Worm (Caenorhabditis elegans) whole organism, L4/young adult: Measurements from ENCODE around the gene phf-15.

Source experiments
- dao-5 ChIP-seq: sonication (generic microtip); optimal IDR thresholded peaks from 2 replicates; lab custom pipeline; 2016; ENCODE audit warnings: missing genotype, missing genetic modification characterization, moderate library complexity, missing compliant biosample characterization
- him-1 ChIP-seq: sonication (generic microtip); optimal IDR thresholded peaks from 2 replicates; lab custom pipeline; 2016; ENCODE audit warnings: missing genotype, missing genetic modification reagents, missing genetic modification characterization, missing compliant biosample characterization

DNA sequence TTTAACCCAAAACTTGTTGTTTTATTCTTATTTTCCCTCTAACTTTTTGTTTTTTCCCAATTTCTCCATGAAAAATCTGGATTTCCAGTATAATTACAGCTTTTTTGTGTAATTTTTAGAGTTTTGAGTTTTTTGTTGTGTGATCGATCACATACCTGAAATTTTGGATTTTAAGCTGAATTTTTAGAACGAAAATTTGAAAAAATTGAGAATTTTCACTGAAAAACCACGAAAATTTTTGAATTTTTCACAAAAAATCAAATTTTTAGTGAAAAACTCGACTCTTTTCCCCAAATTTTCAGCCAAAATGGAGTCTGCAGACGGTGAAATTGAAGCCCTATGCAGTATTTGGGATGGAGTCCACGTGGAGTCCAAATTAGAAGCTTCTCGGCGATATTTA is 25.5 kb upstream of the phf-15 start, which contains the start of gene Y53G8AR.5:
- TF ChIP-seq dao-5 (no peak), him-1 (no peak)
